Worm (Caenorhabditis elegans) whole organism, L1 larva: ENCODE measurements around the gene sri-50.
"Not testable (repeated sequence)": the region's sequence is repeated elsewhere in the genome, so short reads cannot be mapped to it uniquely, and the experiment has no call there.

Source experiments
- aly-2 ChIP-seq: fragments of 150-350 bp; optimal IDR thresholded peaks from 2 replicates; lab custom pipeline; 2014; ENCODE audit warnings: missing biosample characterization, missing genetic modification characterization
- ama-1 ChIP-seq: fragments of 150-350 bp; optimal IDR thresholded peaks from 2 replicates; lab custom pipeline; 2014
- blmp-1 ChIP-seq: fragments of 150-350 bp; optimal IDR thresholded peaks from 2 replicates; lab custom pipeline; 2014; ENCODE audit warnings: missing biosample characterization, missing genetic modification characterization
- ceh-82 ChIP-seq, 3 experiments: fragments of 150-350 bp in 1 of 3; sonication (generic microtip) in 2 of 3; optimal IDR thresholded peaks; 2 replicates each; lab custom pipeline; 2014 to 2017; ENCODE audit warnings: missing biosample characterization in 3 of 3, missing genetic modification characterization in 3 of 3
- egl-27 ChIP-seq, 2 experiments: fragments of 150-350 bp in 1 of 2; sonication (generic microtip); optimal IDR thresholded peaks; 3 replicates each; lab custom pipeline; 2017 to 2018; ENCODE audit warnings: missing biosample characterization in 2 of 2, missing genetic modification characterization in 2 of 2, missing genetic modification reagents in 2 of 2
- elt-3 ChIP-seq, 6 experiments: fragments of 150-350 bp in 1 of 6; sonication (generic microtip); optimal IDR thresholded peaks; 2 replicates each; lab custom pipeline; 2017 to 2018; ENCODE audit warnings: missing biosample characterization in 6 of 6, missing genetic modification characterization in 6 of 6, inconsistent platforms in 1 of 6
- lin-39 ChIP-seq: fragments of 150-350 bp; optimal IDR thresholded peaks from 2 replicates; lab custom pipeline; 2014; ENCODE audit warnings: missing biosample characterization, missing genetic modification reagents, missing genetic modification characterization
- lir-3 ChIP-seq: sonication (generic microtip); optimal IDR thresholded peaks from 2 replicates; lab custom pipeline; 2016; ENCODE audit warnings: mild to moderate bottlenecking, missing genetic modification characterization, moderate library complexity, missing compliant biosample characterization; ENCODE audit not compliant: poor library complexity
- lsy-2 ChIP-seq, 2 experiments: fragments of 150-350 bp; optimal IDR thresholded peaks; 2 replicates each; lab custom pipeline; 2014; ENCODE audit warnings: missing biosample characterization in 2 of 2, missing genetic modification characterization in 2 of 2
- mef-2 ChIP-seq: fragments of 150-350 bp; optimal IDR thresholded peaks from 2 replicates; lab custom pipeline; 2014; ENCODE audit warnings: missing biosample characterization, missing genetic modification characterization
- nhr-47 ChIP-seq: sonication (generic microtip); optimal IDR thresholded peaks from 2 replicates; lab custom pipeline; 2016; ENCODE audit warnings: mild to moderate bottlenecking, missing genetic modification characterization, moderate library complexity, missing compliant biosample characterization
- nhr-85 ChIP-seq: sonication (generic microtip); peaks from one replicate; lab custom pipeline; 2016; ENCODE audit warnings: missing genetic modification characterization, inconsistent platforms, missing compliant biosample characterization
- vab-15 ChIP-seq: sonication (generic microtip); optimal IDR thresholded peaks from 2 replicates; lab custom pipeline; 2017; ENCODE audit warnings: missing genotype, mild to moderate bottlenecking, missing genetic modification characterization, missing compliant biosample characterization

- not testable (repeated sequence) for TF ChIP-seq aly-2; lin-39 (tag; lab: Kevin White, UChicago); ama-1 (lab: Kevin White, UChicago); lir-3; blmp-1; lsy-2 (tag; optimal IDR thresholded peaks at IDR 0.05; lab: Kevin White, UChicago); elt-3 (tag; optimal IDR thresholded peaks at IDR 0.05; lab: Kevin White, UChicago); nhr-47 (tag; lab: Kevin White, UChicago); egl-27 (tag; optimal IDR thresholded peaks at IDR 0.05; lab: Kevin White, UChicago); mef-2 (tag; lab: Kevin White, UChicago); ceh-82 (tag; optimal IDR thresholded peaks at IDR 0.05; lab: Kevin White, UChicago); nhr-85 (tag; lab: Kevin White, UChicago); vab-15
These were observed 12.2 kb downstream of the sri-50 start, which contains the start of gene ZC239.3 for ce11 chrII:3215762-3216161.
